Worm (Caenorhabditis elegans) whole organism, L4 larva: ENCODE results near the gene srw-48.

ENCODE experiments used
- ces-1 ChIP-seq: fragments of 150-350 bp; sonication (generic microtip); optimal IDR thresholded peaks from 4 replicates; lab custom pipeline; 2014; ENCODE audit warnings: missing biosample characterization, missing genetic modification reagents, missing genetic modification characterization
- jun-1 ChIP-seq: fragments of 150-350 bp; optimal IDR thresholded peaks from 2 replicates; lab custom pipeline; 2014; ENCODE audit warnings: missing biosample characterization, missing genetic modification reagents, missing genetic modification characterization

DNA sequence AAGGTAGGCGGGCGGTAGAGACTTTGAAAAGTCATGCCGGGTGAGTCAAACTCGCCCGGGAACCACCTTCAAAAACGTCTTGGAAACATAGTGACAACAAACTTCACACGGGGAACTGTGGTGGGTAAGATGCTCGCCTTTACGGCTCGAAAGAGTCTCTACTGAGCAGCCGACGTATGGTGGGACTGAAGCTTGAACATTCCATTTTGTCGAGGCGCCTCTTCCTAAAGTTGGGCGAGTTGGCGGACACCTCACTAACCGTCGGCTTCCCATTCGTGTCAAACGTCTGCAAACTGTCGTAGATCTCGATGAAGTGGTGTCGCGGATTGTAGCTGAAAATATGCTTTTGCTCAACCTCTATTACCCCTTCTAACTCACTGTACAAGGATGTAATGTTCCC, 37.8 kb upstream of the srw-48 start:
- no peak for TF ChIP-seq ces-1
- no peak for TF ChIP-seq jun-1
